Worm (Caenorhabditis elegans): ENCODE results near the gene ttr-33.

ttr-33 gene

DNA sequence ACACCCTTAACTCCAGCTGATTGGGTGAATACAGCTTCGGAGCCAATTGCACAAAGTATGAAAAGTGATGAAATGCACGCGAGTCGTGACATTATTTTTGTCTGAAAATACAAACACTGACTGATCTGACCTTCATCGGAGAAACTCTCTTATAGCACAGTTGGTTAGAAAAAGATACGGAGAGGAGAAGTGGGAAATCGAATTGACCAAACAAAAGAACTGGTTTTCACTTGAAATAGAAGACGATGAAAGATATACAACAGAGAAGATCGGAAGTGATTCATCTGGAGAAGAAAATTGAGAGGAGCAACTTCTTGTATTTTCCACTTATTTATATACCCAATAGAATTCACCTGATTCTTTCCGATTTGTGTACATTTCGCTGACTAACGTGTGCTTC, at the start of gene ttr-33:
Gene ttr-33 (minus strand): TSS at position 101 of the 400 bp plus-strand sequence.
- no peak for TF ChIP-seq unc-39 (tag; optimal IDR thresholded peaks at IDR 0.05)
- no peak for TF ChIP-seq M03D4.4 (tag; optimal IDR thresholded peaks at IDR 0.05)
- no peak for TF ChIP-seq sem-2 (GFP tag; optimal IDR thresholded peaks at IDR 0.05)
- no peak for TF ChIP-seq mep-1 (tag; optimal IDR thresholded peaks at IDR 0.05)
- TF ChIP-seq zip-8 (tag; optimal IDR thresholded peaks at IDR 0.05): no peak
- TF ChIP-seq tbx-8 (GFP tag; optimal IDR thresholded peaks at IDR 0.05): no peak
- TF ChIP-seq nhr-76 (tag; optimal IDR thresholded peaks at IDR 0.05): no peak
- no peak for TF ChIP-seq pha-4 (tag; optimal IDR thresholded peaks at IDR 0.05)

- TF ChIP-seq unc-120 (tag; optimal IDR thresholded peaks at IDR 0.05; ENCODE audit: poor library complexity, severe bottlenecking) (no peak), ces-1 (GFP tag; optimal IDR thresholded peaks at IDR 0.05) (peak; percentile 27)
Measured at ce11 chrV:7884441-7884840, 46.7 kb upstream of the ttr-33 start.

DNA sequence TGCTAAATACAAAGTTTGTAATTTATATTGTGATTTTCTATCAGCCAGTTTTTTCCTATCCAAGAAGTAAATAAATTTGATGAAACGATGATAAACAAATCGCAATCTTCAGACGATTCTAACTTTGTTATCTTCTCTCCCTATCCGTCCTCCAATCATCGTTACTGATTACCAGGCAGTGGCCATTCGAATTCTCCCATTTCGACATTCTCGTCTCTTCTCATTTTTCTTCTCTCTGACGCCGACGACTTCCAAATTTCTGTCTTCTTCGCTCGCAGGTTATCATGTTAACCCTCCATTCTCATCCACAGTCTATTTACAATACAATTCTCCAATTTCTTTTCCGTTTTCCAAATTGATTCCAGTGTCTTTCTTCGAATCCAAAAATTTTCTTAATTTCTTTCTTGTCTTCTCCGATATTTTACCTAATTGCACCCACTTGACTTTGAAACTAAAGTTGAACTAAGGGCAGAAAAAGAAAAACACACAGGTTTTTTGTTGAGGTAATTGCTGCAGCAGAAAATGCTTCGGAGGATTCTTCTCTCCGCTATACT, 40.8 kb upstream of the ttr-33 start, which contains the start of gene F40A3.2:
Gene F40A3.2 (plus strand): TSS at position 504 of the 554 bp plus-strand sequence.
- TF ChIP-seq snpc-4 (tag; optimal IDR thresholded peaks at IDR 0.05) (no peak), tbx-8 (GFP tag; optimal IDR thresholded peaks at IDR 0.05) (no peak), lin-13 (tag; optimal IDR thresholded peaks at IDR 0.05) (no peak), pha-4 (tag; optimal IDR thresholded peaks at IDR 0.05) (no peak), unc-120 (tag; optimal IDR thresholded peaks at IDR 0.05; ENCODE audit: poor library complexity, severe bottlenecking) (no peak), nhr-28 (tag; optimal IDR thresholded peaks at IDR 0.05) (no peak), flh-1 (GFP tag; optimal IDR thresholded peaks at IDR 0.05) (no peak), mab-5 (tag; optimal IDR thresholded peaks at IDR 0.05) (no peak), blmp-1 (tag; optimal IDR thresholded peaks at IDR 0.05) (no peak), nhr-76 (tag; optimal IDR thresholded peaks at IDR 0.05) (no peak), sem-2 (GFP tag; optimal IDR thresholded peaks at IDR 0.05) (no peak), zip-8 (tag; optimal IDR thresholded peaks at IDR 0.05) (no peak), unc-62 (GFP tag; optimal IDR thresholded peaks at IDR 0.05) (no peak), ceh-43 (GFP tag; optimal IDR thresholded peaks at IDR 0.05) (no peak)

ce11 chrV:7876881-7877475, 39.3 kb upstream of the ttr-33 start, which contains the start of gene F40A3.3:
Gene F40A3.3 (plus strand): TSS chrV:7877444.
- TF ChIP-seq nhr-2 (tag; optimal IDR thresholded peaks at IDR 0.05) (no peak), nhr-28 (tag; optimal IDR thresholded peaks at IDR 0.05) (no peak), lin-13 (tag; optimal IDR thresholded peaks at IDR 0.05) (no peak), ham-2 (GFP tag; optimal IDR thresholded peaks at IDR 0.05) (no peak), unc-120 (tag; optimal IDR thresholded peaks at IDR 0.05; ENCODE audit: poor library complexity, severe bottlenecking) (no peak), nhr-76 (tag; optimal IDR thresholded peaks at IDR 0.05) (no peak), lin-32 (GFP tag; optimal IDR thresholded peaks at IDR 0.05) (no peak), M03D4.4 (tag; optimal IDR thresholded peaks at IDR 0.05) (no peak), flh-1 (GFP tag; optimal IDR thresholded peaks at IDR 0.05) (no peak), mab-5 (tag; optimal IDR thresholded peaks at IDR 0.05) (no peak)

- TF ChIP-seq elt-1 (tag; optimal IDR thresholded peaks at IDR 0.05; ENCODE audit: borderline replicate concordance, insufficient read depth) (no peak), ces-1 (GFP tag; optimal IDR thresholded peaks at IDR 0.05) (no peak), nhr-237 (tag; optimal IDR thresholded peaks at IDR 0.05) (no peak), bed-3 (GFP tag; optimal IDR thresholded peaks at IDR 0.05) (no peak), unc-120 (tag; optimal IDR thresholded peaks at IDR 0.05; ENCODE audit: poor library complexity, severe bottlenecking) (no peak), nhr-2 (tag; optimal IDR thresholded peaks at IDR 0.05) (no peak), blmp-1 (tag; optimal IDR thresholded peaks at IDR 0.05) (no peak), unc-62 (GFP tag; optimal IDR thresholded peaks at IDR 0.05) (no peak), snpc-4 (tag; optimal IDR thresholded peaks at IDR 0.05) (no peak), M03D4.4 (tag; optimal IDR thresholded peaks at IDR 0.05) (no peak), ham-2 (GFP tag; optimal IDR thresholded peaks at IDR 0.05) (no peak), cnd-1 (tag; optimal IDR thresholded peaks at IDR 0.05) (no peak), ceh-39 (tag; optimal IDR thresholded peaks at IDR 0.05) (no peak), sptf-1 (tag; optimal IDR thresholded peaks at IDR 0.05) (no peak), drap-1 (GFP tag; optimal IDR thresholded peaks at IDR 0.05) (no peak), pha-4 (tag; optimal IDR thresholded peaks at IDR 0.05) (no peak)
Measured at ce11 chrV:7875456-7875855, 37.7 kb upstream of the ttr-33 start, which contains the start of gene F40A3.4. Gene F40A3.4 (plus strand): TSS chrV:7875756.
